Fruit fly (Drosophila melanogaster): ENCODE measurements around the gene IntS12.

DNA sequence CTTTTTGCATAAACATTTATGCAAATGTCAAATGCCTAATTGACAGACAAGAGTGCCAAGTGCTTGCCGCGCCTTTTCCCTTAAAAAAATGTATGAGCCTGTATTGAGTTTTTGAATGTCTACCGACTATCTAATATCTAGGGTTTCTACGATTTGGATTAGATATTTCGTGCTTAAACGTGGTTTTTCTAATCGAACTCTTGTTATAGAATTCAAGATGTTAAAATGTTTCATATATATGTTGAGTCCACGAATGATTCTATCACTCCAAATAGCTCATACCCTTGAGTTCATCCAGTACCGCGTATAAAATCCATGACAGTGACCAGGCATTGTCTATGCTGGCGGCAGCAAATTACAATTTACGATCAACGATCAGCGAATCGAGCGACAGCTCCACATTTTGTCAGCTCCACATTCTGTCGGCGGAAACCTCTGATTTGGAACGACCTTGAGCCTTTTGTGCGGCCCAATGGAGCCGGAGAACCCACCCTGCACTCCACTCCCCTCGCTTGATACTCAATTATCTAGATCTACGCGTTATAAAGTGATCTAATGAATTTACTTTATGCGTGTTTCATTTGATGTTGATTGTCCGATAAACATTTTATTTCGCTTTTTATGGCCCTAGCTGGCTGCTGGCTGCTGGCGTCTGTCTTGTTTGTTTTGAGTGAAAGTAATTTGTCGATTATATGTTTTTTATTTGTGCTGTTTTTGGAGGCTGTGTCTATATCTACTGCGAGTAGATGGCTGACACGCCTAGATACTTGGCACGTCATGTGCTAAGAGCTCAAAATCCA is 43.7 kb downstream of the IntS12 start:
- TF ChIP-seq CG8119 (GFP tag; IDR thresholded peaks at IDR 0.05) = no peak
- TF ChIP-seq CG6808 (GFP tag; optimal IDR thresholded peaks at IDR 0.05) = no peak
- TF ChIP-seq achi (GFP tag; optimal IDR thresholded peaks at IDR 0.05) = no peak
- no peak for TF ChIP-seq OdsH (GFP tag; optimal IDR thresholded peaks at IDR 0.05)
- TF ChIP-seq CG34406 (GFP tag; optimal IDR thresholded peaks at IDR 0.05) = no peak
- TF ChIP-seq CG31627 (GFP tag; optimal IDR thresholded peaks at IDR 0.05) = no peak
- no peak for TF ChIP-seq Met (GFP tag; optimal IDR thresholded peaks at IDR 0.05)
- TF ChIP-seq CG10631 (GFP tag; optimal IDR thresholded peaks at IDR 0.05) = no peak
- TF ChIP-seq CG4318 (GFP tag; optimal IDR thresholded peaks at IDR 0.05) = no peak
- TF ChIP-seq CG32006 (GFP tag; optimal IDR thresholded peaks at IDR 0.05) = no peak

Data from whole organism, prepupa.